Fruit fly (Drosophila melanogaster) whole organism: Measurements from ENCODE around the gene Tango5.

Source experiments
- CG8478 ChIP-seq: fragments of >200 bp; optimal IDR thresholded peaks from 2 replicates; lab custom pipeline; 2018; ENCODE audit warnings: inconsistent platforms
- Dll ChIP-seq: fragments of >200 bp; optimal IDR thresholded peaks from 2 replicates; lab custom pipeline; 2017
- EcR ChIP-seq, 2 experiments: fragments of >200 bp; optimal IDR thresholded peaks; 2 replicates each; lab custom pipeline; 2017; ENCODE audit warnings: missing biosample characterization in 2 of 2, missing genetic modification characterization in 2 of 2, missing genetic modification reagents in 2 of 2
- pan ChIP-seq: fragments of >200 bp; optimal IDR thresholded peaks from 2 replicates; lab custom pipeline; 2017
- psq ChIP-seq: fragments of >200 bp; optimal IDR thresholded peaks from 2 replicates; lab custom pipeline; 2017
- usp ChIP-seq: fragments of >200 bp; optimal IDR thresholded peaks from 2 replicates; lab custom pipeline; 2017; ENCODE audit warnings: missing biosample characterization, missing genetic modification characterization, mixed read lengths

Gene Tango5

DNA sequence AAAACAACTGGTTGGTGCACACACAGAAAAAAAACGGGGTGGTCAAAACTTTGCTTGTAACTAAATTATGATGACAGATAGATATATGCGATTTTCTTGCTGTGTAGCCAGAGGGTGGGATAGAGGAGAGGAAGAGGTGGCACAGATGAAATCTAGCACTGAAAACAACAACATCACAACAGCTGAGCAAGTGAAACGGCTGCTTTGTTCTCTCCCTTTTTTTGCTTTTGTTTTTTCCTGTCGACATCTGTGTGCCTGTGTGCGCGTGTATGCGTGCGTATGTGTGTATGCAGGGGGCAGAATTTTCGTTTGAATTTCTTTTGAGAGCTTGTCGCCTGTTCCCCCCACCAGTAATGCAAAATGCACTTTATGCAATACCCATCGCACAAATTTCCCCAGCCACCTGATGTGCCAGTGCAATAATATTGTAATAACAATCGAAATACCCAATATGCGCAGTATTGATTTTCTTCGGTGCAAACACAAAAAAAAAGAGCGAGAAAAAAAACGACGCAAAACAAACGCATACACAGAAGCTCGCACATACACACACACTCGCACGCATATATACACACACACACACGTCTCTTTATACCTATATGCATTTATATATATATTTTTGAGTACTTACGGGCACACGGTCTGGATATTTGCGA, 3.3 kb upstream of the Tango5 start:
- peak; percentile 61 for TF ChIP-seq CG8478 (lab: Kevin White, UChicago)
- TF ChIP-seq psq (lab: Kevin White, UChicago): no peak

DNA sequence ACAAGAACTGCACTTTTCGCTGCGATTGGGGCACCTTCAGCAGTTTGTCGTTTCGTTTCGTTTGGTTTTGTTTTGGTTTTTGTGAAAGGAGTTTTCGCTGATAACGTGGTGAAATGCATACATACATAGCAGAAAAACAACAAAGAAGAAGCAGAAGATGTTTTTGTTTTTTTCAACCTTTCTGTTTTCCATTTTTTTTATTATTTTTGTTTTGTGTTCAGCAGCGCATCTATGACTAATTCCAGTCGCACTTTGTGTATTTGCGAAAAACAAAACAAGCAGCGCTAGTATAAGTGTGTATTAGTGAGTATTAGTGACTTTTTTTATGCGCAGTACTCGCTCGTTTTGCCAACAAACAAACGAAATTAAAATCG, 2.8 kb upstream of the Tango5 start:
- TF ChIP-seq CG8478 (lab: Kevin White, UChicago) (no peak), psq (lab: Kevin White, UChicago) (no peak), pan (lab: Kevin White, UChicago) (no peak), Dll (lab: Kevin White, UChicago) (no peak)

DNA sequence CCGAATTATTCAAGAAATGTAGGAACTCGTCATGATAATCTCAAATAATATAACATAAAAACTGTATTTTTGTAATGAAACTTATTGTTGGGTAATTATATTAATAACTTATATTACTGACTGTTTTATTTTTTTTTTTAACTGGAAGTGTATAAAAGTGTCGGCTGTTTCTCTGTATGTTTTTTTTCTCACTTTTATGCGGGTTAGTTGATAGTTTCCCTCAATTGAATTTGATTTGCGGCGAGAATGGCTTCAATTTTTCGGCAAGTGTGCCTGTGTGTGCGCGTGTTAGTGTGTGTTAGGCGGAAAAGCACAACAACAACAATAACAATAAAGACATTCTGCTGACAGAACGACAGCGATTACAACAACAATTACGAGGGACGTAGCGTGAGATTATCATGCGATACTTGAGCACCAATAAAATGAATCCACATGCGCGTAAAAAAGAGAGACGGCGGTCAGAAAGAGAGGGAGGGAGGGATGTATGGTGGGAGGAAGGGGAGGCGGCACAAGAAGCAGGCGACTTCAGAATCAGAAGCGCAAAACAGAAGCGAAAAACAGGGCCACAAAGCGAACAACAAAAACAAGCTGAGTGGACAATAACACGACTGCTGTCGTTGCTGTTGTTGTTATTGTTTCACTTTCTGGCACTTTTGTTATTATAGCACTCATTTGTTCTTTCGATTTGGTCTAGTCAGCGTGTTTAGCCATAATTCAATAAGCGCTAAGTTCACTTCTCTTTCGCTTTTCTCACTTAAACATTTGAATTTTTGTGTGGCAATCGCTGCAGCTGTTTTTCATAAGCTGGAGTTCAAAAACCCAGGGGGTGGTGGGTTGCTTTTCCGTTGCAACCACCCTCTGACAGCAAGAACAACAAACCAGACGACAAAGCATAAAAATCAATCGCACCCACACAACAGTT, 992 bp downstream of the Tango5 start:
- TF ChIP-seq Dll (lab: Kevin White, UChicago) (no peak), psq (lab: Kevin White, UChicago) (no peak), CG8478 (lab: Kevin White, UChicago) (no peak), usp (no peak), EcR (GFP tag; optimal IDR thresholded peaks at IDR 0.05; lab: Kevin White, UChicago) (no peak), pan (lab: Kevin White, UChicago) (no peak)

DNA sequence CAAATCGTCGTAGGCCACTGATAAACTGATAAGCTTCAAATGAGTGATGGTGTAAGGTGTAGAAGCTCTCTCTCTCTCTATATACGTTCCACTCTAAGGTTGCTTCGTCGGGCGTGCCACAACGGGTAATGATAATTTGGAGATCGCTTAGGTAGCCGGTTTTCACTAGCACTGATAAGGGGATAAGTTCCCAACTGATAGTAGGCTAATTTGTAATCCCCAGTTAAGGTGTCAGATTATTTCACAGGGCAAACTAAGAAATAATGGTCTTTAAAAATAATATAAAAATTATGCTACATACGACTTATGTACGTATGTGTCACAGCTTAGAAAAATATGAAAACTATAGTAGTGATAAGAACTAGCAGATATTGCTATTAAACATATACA, 1.6 kb downstream of the Tango5 start:
- TF ChIP-seq pan (lab: Kevin White, UChicago) (no peak), EcR (GFP tag; optimal IDR thresholded peaks at IDR 0.05; lab: Kevin White, UChicago) (no peak), usp (no peak), psq (lab: Kevin White, UChicago) (no peak), CG8478 (lab: Kevin White, UChicago) (no peak), Dll (lab: Kevin White, UChicago) (no peak)

DNA sequence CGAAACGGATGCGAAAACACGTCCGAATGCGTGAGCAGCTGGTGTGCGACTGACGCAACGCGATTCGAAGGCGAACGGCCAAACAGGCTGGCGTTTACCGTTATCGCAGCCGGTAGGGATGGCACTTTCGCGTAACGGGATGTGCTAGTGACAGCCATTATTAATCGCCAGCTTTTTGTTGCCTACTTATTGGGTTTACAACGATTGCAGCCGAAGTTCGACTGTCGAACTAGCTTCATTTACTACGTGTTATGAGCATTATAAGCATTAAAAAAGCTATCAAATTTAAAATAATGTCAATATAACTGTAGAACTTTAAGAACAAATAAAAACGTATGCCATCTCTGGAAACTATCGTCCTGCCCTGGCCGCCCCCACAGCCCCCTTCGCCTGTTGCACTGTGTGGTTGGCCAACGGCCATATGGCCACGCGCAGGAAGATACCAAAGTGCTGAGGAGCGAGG, 6.6 kb downstream of the Tango5 start, which contains the start of gene Rph:
Gene Rph (minus strand): TSS at position 51 of the 463 bp plus-strand sequence.
- TF ChIP-seq CG8478 (lab: Kevin White, UChicago): no peak
- no peak for TF ChIP-seq usp
- TF ChIP-seq pan (lab: Kevin White, UChicago): no peak
- TF ChIP-seq psq (lab: Kevin White, UChicago): no peak
- no peak for TF ChIP-seq Dll (lab: Kevin White, UChicago)
- no peak for TF ChIP-seq EcR (GFP tag; optimal IDR thresholded peaks at IDR 0.05; lab: Kevin White, UChicago)

DNA sequence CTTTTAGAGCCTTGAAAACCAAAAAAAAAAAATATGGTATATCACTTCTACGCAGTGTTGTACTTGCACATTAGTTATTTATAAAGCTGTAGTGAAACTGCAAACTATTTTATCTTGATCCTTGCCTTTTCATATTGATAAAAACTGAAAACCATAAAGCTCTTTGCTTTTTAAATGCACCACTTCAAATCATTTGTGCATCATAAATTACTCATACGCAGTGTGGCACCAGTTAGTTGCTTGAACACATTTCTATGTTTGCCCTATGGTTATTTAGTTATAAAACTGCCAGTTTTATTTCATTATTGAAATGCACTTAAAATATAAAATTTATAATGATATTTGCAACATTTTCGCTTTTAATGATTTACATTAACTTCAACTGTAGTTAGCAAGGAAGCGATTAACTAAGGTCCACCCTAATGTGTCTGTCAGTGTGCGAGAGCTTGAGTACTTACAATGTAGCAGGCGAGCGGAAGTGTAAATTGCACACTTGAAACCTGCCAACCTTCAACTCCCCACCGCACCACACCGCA, 8.1 kb downstream of the Tango5 start:
- TF ChIP-seq usp: no peak
- TF ChIP-seq psq (lab: Kevin White, UChicago): no peak
- TF ChIP-seq EcR (GFP tag; optimal IDR thresholded peaks at IDR 0.05; lab: Kevin White, UChicago): no peak
- TF ChIP-seq CG8478 (lab: Kevin White, UChicago): no peak
- TF ChIP-seq pan (lab: Kevin White, UChicago): no peak
- TF ChIP-seq Dll (lab: Kevin White, UChicago): no peak

DNA sequence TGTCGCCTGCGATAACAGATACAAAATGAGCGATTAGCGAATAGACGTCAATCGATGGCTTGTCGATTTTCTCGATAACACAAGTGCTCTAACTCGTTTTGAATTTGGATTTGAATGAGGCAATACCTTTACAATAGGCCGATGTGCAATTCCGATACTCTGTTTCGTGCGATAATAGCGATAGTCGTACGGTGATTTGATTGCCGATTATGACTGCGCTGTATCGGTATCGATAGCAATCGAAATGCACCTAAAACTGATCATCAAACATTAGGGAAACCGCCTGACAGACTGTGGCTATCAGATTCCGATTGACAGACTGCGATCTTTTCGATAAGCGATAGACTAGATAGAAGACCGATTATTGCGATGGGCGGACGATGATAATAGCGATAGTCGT, 12.4 kb downstream of the Tango5 start:
- no peak for TF ChIP-seq Dll (lab: Kevin White, UChicago)
- TF ChIP-seq usp: no peak
- TF ChIP-seq CG8478 (lab: Kevin White, UChicago): no peak
- TF ChIP-seq pan (lab: Kevin White, UChicago): no peak
- no peak for TF ChIP-seq EcR (GFP tag; optimal IDR thresholded peaks at IDR 0.05; lab: Kevin White, UChicago)
- no peak for TF ChIP-seq psq (lab: Kevin White, UChicago)

DNA sequence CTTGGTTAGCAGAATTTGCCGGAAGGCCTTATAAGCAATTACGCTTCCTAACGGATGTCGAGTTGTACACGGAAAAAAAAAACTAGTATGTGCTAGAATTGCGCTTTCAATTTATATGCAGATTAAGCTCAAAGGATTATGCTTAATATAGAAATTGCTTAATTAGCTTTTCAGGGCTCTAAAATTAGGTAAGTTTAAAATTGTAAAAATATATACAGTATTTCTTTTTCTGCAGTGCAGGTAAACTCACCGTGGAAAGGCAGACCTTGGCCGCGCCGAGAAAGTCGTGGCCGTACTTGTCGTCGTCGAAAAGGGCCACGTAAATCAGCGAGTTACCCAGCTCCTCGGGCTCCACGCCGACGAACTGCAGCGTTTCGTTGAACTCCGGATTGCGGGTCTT, 13.5 kb downstream of the Tango5 start:
- no peak for TF ChIP-seq usp
- no peak for TF ChIP-seq psq (lab: Kevin White, UChicago)
- TF ChIP-seq EcR (GFP tag; optimal IDR thresholded peaks at IDR 0.05; lab: Kevin White, UChicago): no peak
- TF ChIP-seq Dll (lab: Kevin White, UChicago): no peak
- TF ChIP-seq CG8478 (lab: Kevin White, UChicago): no peak
- no peak for TF ChIP-seq pan (lab: Kevin White, UChicago)

DNA sequence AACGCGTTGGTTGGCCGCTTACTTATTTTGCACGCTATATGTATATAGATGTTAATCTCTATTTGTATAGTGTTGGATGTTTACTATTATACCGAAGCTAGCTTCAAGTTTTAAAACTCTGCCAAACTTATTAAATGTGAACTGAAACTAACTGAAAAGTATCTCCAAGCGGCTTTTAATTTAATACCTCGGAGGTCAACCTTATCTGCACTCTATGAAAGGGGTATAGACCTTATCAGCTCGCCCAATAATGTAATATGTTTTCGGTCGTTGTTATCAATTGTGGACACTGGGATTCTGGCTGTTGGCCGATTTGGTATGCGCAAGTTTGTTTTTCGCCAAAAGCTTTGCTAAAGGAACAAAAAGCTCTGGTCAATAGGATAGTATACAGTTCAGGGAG, 15.6 kb downstream of the Tango5 start:
- TF ChIP-seq usp (no peak), pan (lab: Kevin White, UChicago) (no peak), EcR (GFP tag; optimal IDR thresholded peaks at IDR 0.05; lab: Kevin White, UChicago) (no peak), CG8478 (lab: Kevin White, UChicago) (no peak), Dll (lab: Kevin White, UChicago) (no peak), psq (lab: Kevin White, UChicago) (no peak)

DNA sequence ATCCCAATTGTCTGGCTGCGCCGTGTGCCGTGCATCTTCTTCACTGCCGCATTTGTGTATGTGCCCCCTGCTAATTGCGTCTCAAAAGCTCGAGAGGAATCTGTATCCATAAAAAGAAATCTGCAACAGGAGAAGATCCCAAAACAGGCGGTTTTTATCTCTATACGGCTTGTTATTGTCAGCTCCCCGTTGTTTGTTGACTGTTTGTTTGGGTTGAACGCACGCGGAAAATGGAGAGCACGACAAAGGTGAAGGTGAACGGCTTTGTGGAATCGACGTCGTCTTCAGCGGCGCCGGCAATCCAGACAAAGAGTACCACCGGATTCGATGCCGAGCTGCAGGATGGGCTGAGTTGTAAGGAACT, 18.6 kb downstream of the Tango5 start:
- no peak for TF ChIP-seq EcR (GFP tag; optimal IDR thresholded peaks at IDR 0.05; lab: Kevin White, UChicago)
- TF ChIP-seq Dll (lab: Kevin White, UChicago): no peak
- no peak for TF ChIP-seq pan (lab: Kevin White, UChicago)
- no peak for TF ChIP-seq usp
- no peak for TF ChIP-seq CG8478 (lab: Kevin White, UChicago)
- TF ChIP-seq psq (lab: Kevin White, UChicago): no peak

DNA sequence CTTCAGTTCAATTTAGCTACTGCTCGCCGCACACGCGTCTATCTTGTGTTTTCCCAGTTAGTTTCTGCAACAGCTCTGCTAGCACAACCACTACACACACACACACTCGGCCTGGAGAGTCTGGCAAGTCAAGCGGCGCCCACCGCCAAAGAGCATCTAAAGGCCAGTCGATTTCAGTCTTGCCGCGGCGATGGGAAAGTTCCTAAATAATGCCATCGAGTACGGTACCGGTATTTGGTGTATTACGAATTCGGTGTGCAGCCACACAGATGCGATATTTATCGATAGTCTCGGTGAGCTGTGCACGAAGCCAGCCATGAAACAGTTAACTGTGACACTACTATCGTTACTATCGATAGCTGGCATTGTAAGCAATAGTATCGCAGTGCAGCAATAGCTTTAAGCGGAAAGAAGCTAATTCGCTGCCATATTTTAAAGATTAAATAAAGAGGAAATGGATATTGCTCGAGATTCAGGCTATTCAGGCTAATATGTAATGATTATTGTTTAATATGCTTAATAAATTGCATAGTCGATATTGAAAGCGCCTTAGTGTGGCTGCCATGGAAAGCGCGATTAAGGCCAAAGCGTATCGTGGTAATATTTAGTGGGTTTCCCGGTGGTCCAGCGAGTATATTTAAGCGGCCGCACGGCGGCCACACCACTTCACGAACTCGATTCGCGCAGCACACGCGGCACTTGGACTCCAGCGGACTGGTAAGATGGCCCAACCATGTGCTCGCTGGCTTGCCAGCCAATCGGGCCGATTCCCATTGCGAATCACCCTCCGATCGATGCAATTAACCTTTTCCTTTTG, 19.2 kb downstream of the Tango5 start, which contains the start of gene stx:
Gene stx (minus strand): TSS at position 171 of the 817 bp plus-strand sequence.
- TF ChIP-seq EcR (GFP tag; optimal IDR thresholded peaks at IDR 0.05; lab: Kevin White, UChicago) (no peak), Dll (lab: Kevin White, UChicago) (no peak), usp (no peak), CG8478 (lab: Kevin White, UChicago) (no peak), psq (lab: Kevin White, UChicago) (no peak), pan (lab: Kevin White, UChicago) (no peak)
